Worm (Caenorhabditis elegans): Measurements from ENCODE around the gene col-152.

The col-152 gene

DNA sequence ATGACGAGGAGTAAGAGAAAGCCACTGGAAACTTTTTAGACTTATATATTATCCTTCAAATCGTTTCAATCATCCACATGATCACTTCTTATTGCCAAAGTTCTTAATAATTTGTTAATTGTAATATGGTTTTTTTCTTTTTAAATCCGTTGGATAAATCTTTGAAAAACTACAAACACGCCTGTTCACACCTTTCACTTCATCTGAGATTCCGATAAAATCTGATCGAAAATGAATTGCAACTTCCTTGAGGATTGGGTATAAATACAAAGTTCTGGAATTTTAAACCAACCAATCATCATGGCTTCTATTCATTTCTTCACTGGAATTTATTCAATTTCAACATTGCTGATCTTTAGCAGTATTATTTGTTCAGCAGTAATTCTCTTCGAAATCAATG lies at the start of gene col-152:
Gene col-152 (plus strand): TSS at position 301 of the 400 bp plus-strand sequence.
- TF ChIP-seq cog-1 (tag; optimal IDR thresholded peaks at IDR 0.05) (no peak), tab-1 (GFP tag; IDR thresholded peaks at IDR 0.05) (no peak), ztf-29 (GFP tag; IDR thresholded peaks at IDR 0.05) (no peak), T22C8.4 (GFP tag; IDR thresholded peaks at IDR 0.05) (no peak), klf-2 (GFP tag; conservative IDR thresholded peaks at IDR 0.05) (no peak), med-1 (GFP tag; optimal IDR thresholded peaks at IDR 0.05; ENCODE audit: insufficient read depth) (no peak), ztf-23 (GFP tag; IDR thresholded peaks at IDR 0.05) (no peak), ref-1 (GFP tag; conservative IDR thresholded peaks at IDR 0.05) (no peak), flt-1 (GFP tag; IDR thresholded peaks at IDR 0.05) (no peak)

- TF ChIP-seq cog-1 (tag; optimal IDR thresholded peaks at IDR 0.05), result no peak
- TF ChIP-seq klf-2 (GFP tag; conservative IDR thresholded peaks at IDR 0.05), result no peak
Observed at ce11 chrV:10514271-10514670, 46.5 kb upstream of the col-152 start, which contains the start of gene dmsr-8. Gene dmsr-8, minus strand, starts transcription at chrV:10514371.

- TF ChIP-seq tab-1 (GFP tag; IDR thresholded peaks at IDR 0.05), result no peak
Observed at ce11 chrV:10516702-10517101, 44.0 kb upstream of the col-152 start.

ce11 chrV:10525902-10526301 lies 34.8 kb upstream of the col-152 start, which contains the start of the genes C35A5.8 and hda-11:
Gene C35A5.8, minus strand, starts transcription at chrV:10525908.
Gene hda-11, plus strand, starts transcription at chrV:10526184.
- TF ChIP-seq ztf-29 (GFP tag; IDR thresholded peaks at IDR 0.05), result no peak
- TF ChIP-seq klf-2 (GFP tag; conservative IDR thresholded peaks at IDR 0.05), result 0 out of 2 replicates have a peak, but pooled peaks have one; percentile 27
- peak; percentile 79; the same call in 1 of the 2 replicates for TF ChIP-seq flt-1 (GFP tag; IDR thresholded peaks at IDR 0.05)
- peak; percentile 3 for TF ChIP-seq cog-1 (tag; optimal IDR thresholded peaks at IDR 0.05)
- no peak for TF ChIP-seq T22C8.4 (GFP tag; IDR thresholded peaks at IDR 0.05)
- TF ChIP-seq ref-1 (GFP tag; conservative IDR thresholded peaks at IDR 0.05), result no peak
- TF ChIP-seq ztf-23 (GFP tag; IDR thresholded peaks at IDR 0.05), result no peak
- no peak for TF ChIP-seq tab-1 (GFP tag; IDR thresholded peaks at IDR 0.05)
- TF ChIP-seq med-1 (GFP tag; optimal IDR thresholded peaks at IDR 0.05; ENCODE audit: insufficient read depth), result no peak

- TF ChIP-seq klf-2 (GFP tag; conservative IDR thresholded peaks at IDR 0.05) (no peak), ref-1 (GFP tag; conservative IDR thresholded peaks at IDR 0.05) (no peak), ztf-29 (GFP tag; IDR thresholded peaks at IDR 0.05) (no peak), T22C8.4 (GFP tag; IDR thresholded peaks at IDR 0.05) (no peak), ztf-23 (GFP tag; IDR thresholded peaks at IDR 0.05) (no peak), med-1 (GFP tag; optimal IDR thresholded peaks at IDR 0.05; ENCODE audit: insufficient read depth) (no peak), tab-1 (GFP tag; IDR thresholded peaks at IDR 0.05) (no peak)
Observed at ce11 chrV:10528500-10528899, 32.2 kb upstream of the col-152 start, which contains the start of gene F25D1.3. Gene F25D1.3, plus strand, starts transcription at chrV:10528724.

DNA sequence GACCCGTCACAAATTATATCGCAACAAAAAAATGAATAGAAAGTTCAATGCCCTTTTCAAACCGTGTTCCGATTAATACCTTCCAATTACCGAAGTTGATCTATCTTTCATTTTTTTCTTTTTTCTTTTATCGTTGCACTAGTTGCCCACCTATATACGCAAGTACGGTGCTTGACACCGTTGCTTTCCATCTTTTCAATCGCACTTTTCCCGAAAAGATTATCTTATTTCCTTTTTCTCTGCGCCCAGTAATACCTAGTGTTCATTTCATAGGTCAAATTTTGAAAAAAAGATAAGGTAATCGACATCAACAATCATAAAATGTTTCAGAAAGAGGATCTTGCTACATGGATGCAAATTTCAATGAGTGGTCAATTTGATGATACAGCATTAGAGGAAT lies 31.1 kb upstream of the col-152 start:
- TF ChIP-seq ztf-29 (GFP tag; IDR thresholded peaks at IDR 0.05), result no peak
- no peak for TF ChIP-seq flt-1 (GFP tag; IDR thresholded peaks at IDR 0.05)
- TF ChIP-seq med-1 (GFP tag; optimal IDR thresholded peaks at IDR 0.05; ENCODE audit: insufficient read depth), result no peak
- TF ChIP-seq cog-1 (tag; optimal IDR thresholded peaks at IDR 0.05), result no peak
- no peak for TF ChIP-seq klf-2 (GFP tag; conservative IDR thresholded peaks at IDR 0.05)
- no peak for TF ChIP-seq ztf-23 (GFP tag; IDR thresholded peaks at IDR 0.05)
- TF ChIP-seq ref-1 (GFP tag; conservative IDR thresholded peaks at IDR 0.05), result no peak
- no peak for TF ChIP-seq tab-1 (GFP tag; IDR thresholded peaks at IDR 0.05)
- TF ChIP-seq T22C8.4 (GFP tag; IDR thresholded peaks at IDR 0.05), result no peak

- TF ChIP-seq cog-1 (tag; optimal IDR thresholded peaks at IDR 0.05) (no peak), ztf-23 (GFP tag; IDR thresholded peaks at IDR 0.05) (no peak), T22C8.4 (GFP tag; IDR thresholded peaks at IDR 0.05) (no peak), ref-1 (GFP tag; conservative IDR thresholded peaks at IDR 0.05) (no peak), flt-1 (GFP tag; IDR thresholded peaks at IDR 0.05) (no peak)
Observed at ce11 chrV:10532725-10533124, 28.0 kb upstream of the col-152 start, which contains the start of gene txt-10. Gene txt-10, minus strand, starts transcription at chrV:10532825.

DNA sequence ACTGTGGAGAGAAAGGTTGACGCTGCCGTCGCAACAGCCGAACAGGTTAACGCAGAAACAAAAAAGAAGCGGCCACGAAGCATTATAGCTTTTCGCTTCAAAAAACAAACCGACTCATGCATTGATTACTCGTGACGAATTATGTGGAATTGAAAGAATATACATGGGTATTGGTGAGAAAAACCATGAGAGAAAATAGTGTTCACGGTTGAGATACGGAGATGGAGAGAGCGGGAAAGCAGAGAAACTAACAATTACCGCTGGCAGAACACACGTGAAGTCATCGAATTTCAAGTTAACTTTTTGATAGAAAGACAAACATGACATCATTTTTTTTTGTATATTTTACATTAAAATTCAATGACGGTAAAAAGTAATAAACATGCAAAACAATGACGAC lies 25.4 kb upstream of the col-152 start:
- TF ChIP-seq klf-2 (GFP tag; conservative IDR thresholded peaks at IDR 0.05) (no peak), med-1 (GFP tag; optimal IDR thresholded peaks at IDR 0.05; ENCODE audit: insufficient read depth) (no peak), ref-1 (GFP tag; conservative IDR thresholded peaks at IDR 0.05) (no peak), cog-1 (tag; optimal IDR thresholded peaks at IDR 0.05) (no peak), flt-1 (GFP tag; IDR thresholded peaks at IDR 0.05) (no peak), tab-1 (GFP tag; IDR thresholded peaks at IDR 0.05) (no peak), T22C8.4 (GFP tag; IDR thresholded peaks at IDR 0.05) (no peak)

DNA sequence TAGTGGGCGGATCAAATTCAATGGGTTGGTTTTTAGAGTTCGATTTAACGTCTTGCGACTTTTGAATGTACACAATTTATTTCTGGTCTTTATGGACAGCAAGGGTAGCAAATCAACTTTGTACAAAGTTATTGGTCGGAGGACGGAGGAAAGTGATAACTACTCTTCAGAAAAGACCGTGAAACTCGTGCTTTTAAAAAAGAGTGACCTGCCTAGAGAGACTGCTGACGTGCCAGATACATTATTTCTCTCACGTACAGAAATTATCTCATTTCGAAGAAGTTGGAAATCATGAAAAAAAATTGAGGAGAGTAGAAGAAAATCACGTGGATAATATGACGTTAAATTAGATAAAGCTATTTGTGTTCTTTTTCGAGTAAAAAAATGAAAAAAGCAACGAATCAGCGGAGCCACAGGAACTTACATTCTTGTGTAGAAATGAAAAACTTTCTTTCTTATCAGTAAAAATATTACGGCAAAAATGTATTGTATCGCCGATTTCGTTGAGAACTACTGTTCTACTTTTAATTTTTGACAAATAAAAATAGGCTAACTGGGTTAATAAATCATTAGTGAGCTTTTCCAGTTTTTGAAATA lies 24.5 kb upstream of the col-152 start, which contains the start of gene ppm-1.A:
Gene ppm-1.A (minus strand): TSS at position 294 of the 597 bp plus-strand sequence.
- TF ChIP-seq ref-1 (GFP tag; conservative IDR thresholded peaks at IDR 0.05) (no peak), ztf-23 (GFP tag; IDR thresholded peaks at IDR 0.05) (no peak), ztf-29 (GFP tag; IDR thresholded peaks at IDR 0.05) (no peak)

DNA sequence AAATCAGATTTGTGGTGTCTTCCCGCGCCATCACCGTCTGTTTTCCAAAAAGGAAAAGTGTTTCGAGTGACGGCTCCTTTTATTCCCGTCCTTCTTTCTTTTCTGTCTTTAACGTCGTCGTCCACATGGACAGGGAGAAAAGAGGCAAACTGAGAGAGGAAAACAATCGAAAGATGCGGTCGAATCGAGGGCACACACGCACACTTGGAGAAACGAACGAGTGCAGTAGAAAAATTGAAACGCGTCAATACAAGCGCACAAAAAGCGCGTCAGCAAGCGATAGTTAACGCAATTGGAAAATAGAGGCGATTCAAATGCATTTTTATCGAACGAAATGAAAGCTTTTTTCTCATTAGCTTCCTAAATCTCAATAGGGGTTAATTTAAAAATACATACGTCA lies 23.9 kb upstream of the col-152 start:
- TF ChIP-seq ztf-23 (GFP tag; IDR thresholded peaks at IDR 0.05) (peak; percentile 94), klf-2 (GFP tag; conservative IDR thresholded peaks at IDR 0.05) (no peak), cog-1 (tag; optimal IDR thresholded peaks at IDR 0.05) (peak; percentile 58), tab-1 (GFP tag; IDR thresholded peaks at IDR 0.05) (no peak), med-1 (GFP tag; optimal IDR thresholded peaks at IDR 0.05; ENCODE audit: insufficient read depth) (peak; percentile 1)

DNA sequence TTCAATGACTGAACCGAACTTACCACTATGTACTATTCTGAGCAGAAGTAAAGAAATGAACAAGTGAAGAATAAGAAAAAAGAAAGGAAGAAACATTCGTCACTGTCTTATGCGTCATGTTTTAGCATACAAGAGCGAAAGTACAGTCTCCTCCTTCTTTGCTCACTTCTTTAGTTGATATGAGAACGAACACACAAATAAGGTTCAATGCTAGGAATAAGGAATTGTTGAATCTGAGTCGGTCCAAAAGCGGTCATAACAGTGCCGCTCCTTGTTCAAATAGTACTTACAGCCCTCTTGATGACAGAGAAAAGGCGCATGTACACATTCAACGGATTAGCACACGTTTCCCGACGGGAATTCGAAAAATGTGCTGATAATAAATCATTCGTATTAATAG lies 21.6 kb upstream of the col-152 start, which contains the start of gene F25D1.8:
Gene F25D1.8 (plus strand): TSS at position 301 of the 400 bp plus-strand sequence.
- TF ChIP-seq ztf-29 (GFP tag; IDR thresholded peaks at IDR 0.05), result no peak
- no peak for TF ChIP-seq klf-2 (GFP tag; conservative IDR thresholded peaks at IDR 0.05)
- TF ChIP-seq ztf-23 (GFP tag; IDR thresholded peaks at IDR 0.05), result no peak
- no peak for TF ChIP-seq med-1 (GFP tag; optimal IDR thresholded peaks at IDR 0.05; ENCODE audit: insufficient read depth)
- no peak for TF ChIP-seq tab-1 (GFP tag; IDR thresholded peaks at IDR 0.05)
